Fruit fly (Drosophila melanogaster): ENCODE measurements around the gene CG4098.
A peak's percentile ranks its signal among the peaks of the same experiment; 100 is the strongest.

The CG4098 gene

dm6 chr3L:16586989-16587388 lies 22.2 kb downstream of the CG4098 start, which contains the start of the genes Syx8 and CG32163 (continued):
- no peak for TF ChIP-seq Fer3 (tag; optimal IDR thresholded peaks at IDR 0.05)
- peak; percentile 26 to 89 for TF ChIP-seq crp (GFP tag; optimal IDR thresholded peaks at IDR 0.05)
- TF ChIP-seq CG34224 (GFP tag; IDR thresholded peaks at IDR 0.05; ENCODE audit: partially characterized antibody), result no peak
- TF ChIP-seq sens-2 (GFP tag; IDR thresholded peaks at IDR 0.05), result no peak
- no peak for TF ChIP-seq pita (GFP tag; optimal IDR thresholded peaks at IDR 0.05)
- TF ChIP-seq CG9876 (GFP tag; optimal IDR thresholded peaks at IDR 0.05), result no peak
- TF ChIP-seq CG9215 (GFP tag; IDR thresholded peaks at IDR 0.05), result no peak
- TF ChIP-seq CG4360 (GFP tag; IDR thresholded peaks at IDR 0.05), result peak; percentile 29; the same call in 1 of the 2 replicates
- no peak for TF ChIP-seq pfk (GFP tag; optimal IDR thresholded peaks at IDR 0.05)
- TF ChIP-seq Ravus (GFP tag; IDR thresholded peaks at IDR 0.05), result no peak
- TF ChIP-seq Pdp1 (GFP tag; optimal IDR thresholded peaks at IDR 0.05), result peak in 1 of 2 experiments; percentile 8
- TF ChIP-seq Meics (GFP tag; optimal IDR thresholded peaks at IDR 0.05), result no peak
- no peak for TF ChIP-seq CG17568 (GFP tag; optimal IDR thresholded peaks at IDR 0.05)
- TF ChIP-seq CG1792 (GFP tag; optimal IDR thresholded peaks at IDR 0.05), result no peak
- no peak for TF ChIP-seq HLH4C (GFP tag; IDR thresholded peaks at IDR 0.05; ENCODE audit: partially characterized antibody)
- no peak for TF ChIP-seq schlank (tag; optimal IDR thresholded peaks at IDR 0.05)
- no peak for TF ChIP-seq CG17612 (GFP tag; IDR thresholded peaks at IDR 0.05)
- no peak for TF ChIP-seq CG17361 (GFP tag; IDR thresholded peaks at IDR 0.05)
- TF ChIP-seq B-H2 (GFP tag; optimal IDR thresholded peaks at IDR 0.05), result no peak
- no peak for TF ChIP-seq Myb (GFP tag; optimal IDR thresholded peaks at IDR 0.05)
- TF ChIP-seq Sox102F (GFP tag; optimal IDR thresholded peaks at IDR 0.05), result no peak
- peak; percentile 62 for TF ChIP-seq sd (tag; optimal IDR thresholded peaks at IDR 0.05)
- TF ChIP-seq croc (GFP tag; conservative IDR thresholded peaks at IDR 0.05), result no peak
- no peak for TF ChIP-seq H15 (GFP tag; IDR thresholded peaks at IDR 0.05)
- no peak for TF ChIP-seq CG12942 (GFP tag; optimal IDR thresholded peaks at IDR 0.05)
- no peak for TF ChIP-seq CG32767 (GFP tag; IDR thresholded peaks at IDR 0.05)
- no peak for TF ChIP-seq CG10543 (GFP tag; optimal IDR thresholded peaks at IDR 0.05)
- no peak for TF ChIP-seq CG11456 (GFP tag; IDR thresholded peaks at IDR 0.05)
- TF ChIP-seq tap (tag; optimal IDR thresholded peaks at IDR 0.05), result no peak
- no peak for TF ChIP-seq CG7963 (GFP tag; IDR thresholded peaks at IDR 0.05; ENCODE audit: partially characterized antibody)
- peak; percentile 36 for TF ChIP-seq Sry-δ (GFP tag; optimal IDR thresholded peaks at IDR 0.05)
- TF ChIP-seq NK7.1 (GFP tag; optimal IDR thresholded peaks at IDR 0.05), result no peak
- TF ChIP-seq Hmr (GFP tag; optimal IDR thresholded peaks at IDR 0.05), result no peak
- no peak for TF ChIP-seq CG17912 (GFP tag; optimal IDR thresholded peaks at IDR 0.05)
- TF ChIP-seq bsh (GFP tag; optimal IDR thresholded peaks at IDR 0.05), result no peak
- TF ChIP-seq hbn (GFP tag; IDR thresholded peaks at IDR 0.05; ENCODE audit: partially characterized antibody), result no peak
- no peak for TF ChIP-seq zf30C (GFP tag; optimal IDR thresholded peaks at IDR 0.05)
- no peak for TF ChIP-seq pan (optimal IDR thresholded peaks at IDR 0.05)
- TF ChIP-seq pan (GFP tag; optimal IDR thresholded peaks at IDR 0.05 in 1 of 2, IDR thresholded peaks at IDR 0.05 in 1 of 2), result no peak
- TF ChIP-seq hth (optimal IDR thresholded peaks at IDR 0.05), result no peak
- no peak for TF ChIP-seq psq (GFP tag; optimal IDR thresholded peaks at IDR 0.05)
- no peak for TF ChIP-seq CG5180 (GFP tag; optimal IDR thresholded peaks at IDR 0.05)
- no peak for TF ChIP-seq CG7839 (tag; optimal IDR thresholded peaks at IDR 0.05)
- peak; percentile 77 for TF ChIP-seq gfzf (GFP tag; optimal IDR thresholded peaks at IDR 0.05)
- TF ChIP-seq chif (GFP tag; optimal IDR thresholded peaks at IDR 0.05), result peak in 1 of 2 experiments; percentile 0
- peak; percentile 49 for TF ChIP-seq YL-1 (GFP tag; optimal IDR thresholded peaks at IDR 0.05)
- no peak for TF ChIP-seq btn (GFP tag; optimal IDR thresholded peaks at IDR 0.05)
- no peak for TF ChIP-seq CG4404 (GFP tag; IDR thresholded peaks at IDR 0.05)
- no peak for TF ChIP-seq run (tag; optimal IDR thresholded peaks at IDR 0.05)
- TF ChIP-seq Rfx (GFP tag; IDR thresholded peaks at IDR 0.05), result no peak
- no peak for TF ChIP-seq CG15601 (tag; optimal IDR thresholded peaks at IDR 0.05)
